Fruit fly (Drosophila melanogaster) whole organism, embryonic: ENCODE measurements around the gene CG6972.
A peak's percentile ranks its signal among the peaks of the same experiment; 100 is the strongest.

ENCODE experiments used
- Bdp1 ChIP-seq: fragments of 200-800 bp; sonication (Bioruptor generic); optimal IDR thresholded peaks from 3 replicates; lab custom pipeline; 2016; ENCODE audit warnings: missing biosample characterization, missing genetic modification characterization
- Blimp-1 ChIP-seq: fragments of 200-800 bp; sonication (Bioruptor generic); optimal IDR thresholded peaks from 3 replicates; lab custom pipeline; 2018; ENCODE audit warnings: missing biosample characterization, missing genetic modification characterization, mild to moderate bottlenecking, moderate library complexity, missing genetic modification reagents
- C15 ChIP-seq: fragments of 200-800 bp; sonication (Bioruptor generic); IDR thresholded peaks from 3 replicates; pipeline ENCODE4 v1.3.6; 2022; ENCODE audit warnings: missing biosample characterization, missing genetic modification characterization
- CG10979 ChIP-seq: fragments of 200-800 bp; sonication (Bioruptor generic); optimal IDR thresholded peaks from 2 replicates; lab custom pipeline; 2018; ENCODE audit warnings: missing biosample characterization, mild to moderate bottlenecking, missing genetic modification characterization, moderate library complexity
- CG15269 ChIP-seq: fragments of 200-800 bp; sonication (Bioruptor generic); optimal IDR thresholded peaks from 2 replicates; lab custom pipeline; 2018; ENCODE audit warnings: missing biosample characterization, mild to moderate bottlenecking, missing genetic modification characterization, moderate library complexity
- CG1647 ChIP-seq: fragments of 200-800 bp; sonication (Bioruptor generic); optimal IDR thresholded peaks from 3 replicates; lab custom pipeline; 2016; ENCODE audit warnings: missing biosample characterization, missing genetic modification characterization
- CG17186 ChIP-seq: fragments of 200-800 bp; sonication (Bioruptor generic); optimal IDR thresholded peaks from 3 replicates; lab custom pipeline; 2017; ENCODE audit warnings: missing biosample characterization, missing genetic modification reagents, missing genetic modification characterization
- CG1792 ChIP-seq: fragments of 200-800 bp; sonication (Bioruptor generic); optimal IDR thresholded peaks from 2 replicates; lab custom pipeline; 2016; ENCODE audit warnings: missing biosample characterization, missing genetic modification characterization
- CG18011 ChIP-seq: fragments of 200-800 bp; sonication (Bioruptor generic); optimal IDR thresholded peaks from 2 replicates; lab custom pipeline; 2017; ENCODE audit warnings: missing biosample characterization, missing genetic modification characterization, mild to moderate bottlenecking, moderate library complexity, missing genotype
- CG2199 ChIP-seq: fragments of 200-800 bp; sonication (Bioruptor generic); IDR thresholded peaks from 3 replicates; pipeline ENCODE4 v1.3.6; 2022; ENCODE audit warnings: missing biosample characterization, missing genetic modification characterization
- CG32532 ChIP-seq: fragments of 200-800 bp; sonication (Bioruptor generic); IDR thresholded peaks from 2 replicates; pipeline ENCODE4 v1.3.6; 2022; ENCODE audit warnings: missing biosample characterization, missing genetic modification characterization
- CG7556 ChIP-seq: fragments of 200-800 bp; sonication (Bioruptor generic); optimal IDR thresholded peaks from 2 replicates; lab custom pipeline; 2017; ENCODE audit warnings: missing biosample characterization, mild to moderate bottlenecking, missing genetic modification characterization
- CG7963 ChIP-seq: fragments of 200-800 bp; sonication (Bioruptor generic); IDR thresholded peaks from 3 replicates; pipeline ENCODE4 v1.3.6; 2022; ENCODE audit warnings: missing biosample characterization, missing genetic modification characterization; ENCODE audit not compliant: partially characterized antibody
- CG8388 ChIP-seq: fragments of 200-800 bp; sonication (Bioruptor generic); optimal IDR thresholded peaks from 2 replicates; lab custom pipeline; 2019; ENCODE audit warnings: missing biosample characterization, mild to moderate bottlenecking, missing genetic modification characterization, moderate library complexity
- CG9876 ChIP-seq: fragments of 200-800 bp; sonication (Bioruptor generic); optimal IDR thresholded peaks from 2 replicates; lab custom pipeline; 2016; ENCODE audit warnings: missing biosample characterization, missing genetic modification characterization
- Dek ChIP-seq: fragments of 200-800 bp; sonication (Bioruptor generic); optimal IDR thresholded peaks from 3 replicates; lab custom pipeline; 2019; ENCODE audit warnings: missing biosample characterization, mild to moderate bottlenecking, missing genetic modification characterization, moderate library complexity
- Doc2 ChIP-seq: fragments of 200-800 bp; sonication (Bioruptor generic); IDR thresholded peaks from 2 replicates; pipeline ENCODE4 v1.3.6; 2022; ENCODE audit warnings: missing biosample characterization, missing genetic modification characterization
- Hr51 ChIP-seq, 2 experiments: fragments of 200-800 bp; sonication (Bioruptor generic); optimal IDR thresholded peaks; 2 replicates in 1 of 2; 3 replicates in 1 of 2; lab custom pipeline; 2016 to 2018; ENCODE audit warnings: missing biosample characterization in 2 of 2, missing genetic modification characterization in 2 of 2, mild to moderate bottlenecking in 1 of 2, moderate library complexity in 1 of 2
- Jarid2 ChIP-seq: fragments of 200-800 bp; sonication (Bioruptor generic); optimal IDR thresholded peaks from 3 replicates; lab custom pipeline; 2017; ENCODE audit warnings: mild to moderate bottlenecking, missing biosample characterization, missing genetic modification reagents, missing genetic modification characterization
- Lpt ChIP-seq: fragments of >200 bp; optimal IDR thresholded peaks from 2 replicates; lab custom pipeline; 2018; ENCODE audit warnings: missing biosample characterization, missing genetic modification characterization
- MTF-1 ChIP-seq: fragments of 200-800 bp; sonication (Bioruptor generic); optimal IDR thresholded peaks from 2 replicates; lab custom pipeline; 2018; ENCODE audit warnings: missing biosample characterization, mild to moderate bottlenecking, missing genetic modification characterization, borderline replicate concordance
- Max ChIP-seq: fragments of 200-800 bp; sonication (Bioruptor generic); optimal IDR thresholded peaks from 2 replicates; lab custom pipeline; 2016; ENCODE audit warnings: missing biosample characterization, mild to moderate bottlenecking, missing genetic modification characterization
- NC2α ChIP-seq: fragments of 200-800 bp; sonication (Bioruptor generic); optimal IDR thresholded peaks from 2 replicates; lab custom pipeline; 2016; ENCODE audit warnings: missing biosample characterization, missing genetic modification characterization
- Neu2 ChIP-seq: fragments of 200-800 bp; sonication (Bioruptor generic); optimal IDR thresholded peaks from 3 replicates; lab custom pipeline; 2016; ENCODE audit warnings: missing biosample characterization, missing genetic modification characterization, borderline replicate concordance
- Sox100B ChIP-seq: fragments of 200-800 bp; sonication (Bioruptor generic); optimal IDR thresholded peaks from 3 replicates; lab custom pipeline; 2018; ENCODE audit warnings: missing biosample characterization, mild to moderate bottlenecking, missing genetic modification characterization
- Trl ChIP-seq, 3 experiments: fragments of >200 bp in 2 of 3; fragments of 200-800 bp in 1 of 3; sonication (Bioruptor generic) in 1 of 3; optimal IDR thresholded peaks; 2 replicates in 1 of 3; 3 replicates in 2 of 3; lab custom pipeline; 2016 to 2017; ENCODE audit warnings: missing biosample characterization in 1 of 3, missing genetic modification characterization in 1 of 3
- ato ChIP-seq: fragments of 200-800 bp; sonication (Bioruptor generic); IDR thresholded peaks from 2 replicates; pipeline ENCODE4 v1.3.6; 2022; ENCODE audit warnings: missing biosample characterization, missing genetic modification characterization; ENCODE audit not compliant: partially characterized antibody
- az2 ChIP-seq: fragments of 200-800 bp; sonication (Bioruptor generic); optimal IDR thresholded peaks from 3 replicates; lab custom pipeline; 2016; ENCODE audit warnings: missing biosample characterization, missing genetic modification characterization
- caup ChIP-seq: fragments of 200-800 bp; sonication (Bioruptor generic); optimal IDR thresholded peaks from 3 replicates; lab custom pipeline; 2017; ENCODE audit warnings: missing biosample characterization, mild to moderate bottlenecking, missing genetic modification characterization, moderate library complexity; ENCODE audit not compliant: severe bottlenecking
- cg ChIP-seq: fragments of 200-800 bp; sonication (Bioruptor generic); optimal IDR thresholded peaks from 3 replicates; lab custom pipeline; 2019; ENCODE audit warnings: missing biosample characterization, mild to moderate bottlenecking, missing genetic modification characterization, moderate library complexity
- dysf ChIP-seq: fragments of 200-800 bp; sonication (Bioruptor generic); IDR thresholded peaks from 3 replicates; pipeline ENCODE4 v1.3.6; 2022; ENCODE audit warnings: missing biosample characterization, missing genetic modification characterization
- esg ChIP-seq: fragments of 200-800 bp; sonication (Bioruptor generic); conservative IDR thresholded peaks from 2 replicates; pipeline ENCODE4 v1.3.6; 2022; ENCODE audit warnings: missing biosample characterization, missing genetic modification characterization
- eve ChIP-seq, 2 experiments: fragments of >200 bp; optimal IDR thresholded peaks; 2 replicates each; lab custom pipeline; 2017; ENCODE audit warnings: missing biosample characterization in 2 of 2, missing genetic modification characterization in 2 of 2
- ewg ChIP-seq: fragments of 200-800 bp; sonication (Bioruptor generic); optimal IDR thresholded peaks from 3 replicates; lab custom pipeline; 2017; ENCODE audit warnings: mild to moderate bottlenecking, missing biosample characterization, missing genetic modification reagents, missing genetic modification characterization
- eyg ChIP-seq: fragments of 200-800 bp; sonication (Bioruptor generic); optimal IDR thresholded peaks from 3 replicates; lab custom pipeline; 2016; ENCODE audit warnings: missing biosample characterization, missing genetic modification characterization
- fd96Cb ChIP-seq: fragments of 200-800 bp; sonication (Bioruptor generic); optimal IDR thresholded peaks from 2 replicates; lab custom pipeline; 2018; ENCODE audit warnings: missing biosample characterization, mild to moderate bottlenecking, missing genetic modification characterization, moderate library complexity
- gro ChIP-seq: fragments of 200-800 bp; sonication (Bioruptor generic); optimal IDR thresholded peaks from 2 replicates; lab custom pipeline; 2016; ENCODE audit warnings: missing biosample characterization, missing genetic modification characterization
- hkb ChIP-seq, 2 experiments: fragments of 200-800 bp in 1 of 2; fragments of >200 bp in 1 of 2; sonication (Bioruptor generic) in 1 of 2; IDR thresholded peaks in 1 of 2; optimal IDR thresholded peaks in 1 of 2; 2 replicates each; pipeline versions ENCODE4 v1.3.6 to Lab custom; 2017 to 2022; ENCODE audit warnings: missing biosample characterization in 1 of 2, missing genetic modification characterization in 1 of 2
- insv ChIP-seq, 2 experiments: fragments of 200-800 bp; sonication (Bioruptor generic); optimal IDR thresholded peaks; 3 replicates each; lab custom pipeline; 2016 to 2018; ENCODE audit warnings: missing biosample characterization in 2 of 2, missing genetic modification characterization in 2 of 2
- lola ChIP-seq, 3 experiments: fragments of >200 bp in 2 of 3; fragments of 200-800 bp in 1 of 3; sonication (Bioruptor generic) in 1 of 3; optimal IDR thresholded peaks; 2 replicates each; lab custom pipeline; 2017 to 2019; ENCODE audit warnings: missing biosample characterization in 3 of 3, missing genetic modification characterization in 3 of 3, mild to moderate bottlenecking in 1 of 3, moderate library complexity in 1 of 3
- nmo ChIP-seq: fragments of 200-800 bp; sonication (Bioruptor generic); optimal IDR thresholded peaks from 2 replicates; lab custom pipeline; 2018; ENCODE audit warnings: missing biosample characterization, mild to moderate bottlenecking, missing genetic modification characterization, moderate library complexity
- pho ChIP-seq: fragments of 200-800 bp; sonication (Bioruptor generic); optimal IDR thresholded peaks from 2 replicates; lab custom pipeline; 2016; ENCODE audit warnings: missing biosample characterization, missing genetic modification characterization
- prd ChIP-seq, 3 experiments: fragments of >200 bp in 2 of 3; fragments of 200-800 bp in 1 of 3; sonication (Bioruptor generic) in 1 of 3; optimal IDR thresholded peaks in 2 of 3; IDR thresholded peaks in 1 of 3; 2 replicates in 2 of 3; 3 replicates in 1 of 3; pipeline versions ENCODE4 v1.3.6 to Lab custom; 2017 to 2022; ENCODE audit warnings: missing biosample characterization in 1 of 3, missing genetic modification characterization in 1 of 3
- pros ChIP-seq: fragments of 200-800 bp; sonication (Bioruptor generic); optimal IDR thresholded peaks from 3 replicates; lab custom pipeline; 2019; ENCODE audit warnings: missing biosample characterization, mild to moderate bottlenecking, missing genetic modification characterization, moderate library complexity
- schlank ChIP-seq: fragments of 200-800 bp; sonication (Bioruptor generic); optimal IDR thresholded peaks from 2 replicates; lab custom pipeline; 2018; ENCODE audit warnings: missing biosample characterization, mild to moderate bottlenecking, missing genetic modification characterization
- sim ChIP-seq: fragments of 200-800 bp; sonication (Bioruptor generic); IDR thresholded peaks from 2 replicates; pipeline ENCODE4 v1.3.6; 2022; ENCODE audit warnings: missing biosample characterization, missing genetic modification characterization
- toy ChIP-seq: fragments of 200-800 bp; sonication (Bioruptor generic); IDR thresholded peaks from 2 replicates; pipeline ENCODE4 v1.3.6; 2022; ENCODE audit warnings: missing biosample characterization, missing genetic modification characterization
- unc-4 ChIP-seq: fragments of 200-800 bp; sonication (Bioruptor generic); IDR thresholded peaks from 2 replicates; pipeline ENCODE4 v1.3.6; 2022; ENCODE audit warnings: missing biosample characterization, missing genetic modification characterization; ENCODE audit not compliant: partially characterized antibody

Gene CG6972

DNA sequence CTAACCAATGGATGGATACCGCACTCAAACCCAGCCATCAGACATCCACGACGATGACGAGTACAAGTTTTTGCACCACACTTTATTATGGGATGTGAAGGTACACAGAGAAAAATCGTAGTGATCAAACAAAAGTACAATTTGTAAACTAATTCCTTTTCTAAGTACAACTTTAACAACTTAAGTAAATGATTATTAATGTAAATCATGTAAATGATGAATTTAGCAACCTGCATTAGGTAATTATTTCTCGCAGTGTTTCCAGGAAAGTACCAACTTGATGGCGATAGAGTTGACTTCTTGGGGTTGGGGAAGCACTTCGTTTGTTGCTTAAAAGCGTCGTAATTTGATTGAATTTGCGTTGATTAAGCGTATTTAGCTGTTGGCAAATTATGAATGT is 38.7 kb upstream of the CG6972 start (continued):
- no peak for TF ChIP-seq gro
- TF ChIP-seq pho (GFP tag; lab: Kevin White, UChicago) = peak; percentile 57
- peak; percentile 15 for TF ChIP-seq schlank (tag; lab: Kevin White, UChicago)
- TF ChIP-seq Sox100B (GFP tag; lab: Kevin White, UChicago) = peak; percentile 39
- peak; percentile 23 for TF ChIP-seq Max
- TF ChIP-seq nmo (GFP tag; lab: Kevin White, UChicago) = peak; percentile 75
- TF ChIP-seq CG1792 (GFP tag; lab: Kevin White, UChicago) = no peak
- TF ChIP-seq dysf (GFP tag; lab: Robert Waterston, UW) = peak; percentile 60; the same call in 2 of the 3 replicates
- no peak for TF ChIP-seq Lpt
- peak; percentile 60; the same call in 1 of the 2 replicates for TF ChIP-seq CG32532 (GFP tag; lab: Robert Waterston, UW)
- TF ChIP-seq C15 = no peak
- peak; percentile 71 for TF ChIP-seq az2 (GFP tag; lab: Kevin White, UChicago)
- TF ChIP-seq CG18011 = peak; percentile 18
- peak; percentile 30 for TF ChIP-seq ewg (GFP tag; lab: Kevin White, UChicago)
- peak; percentile 56 to 73 for TF ChIP-seq Hr51 (GFP tag; optimal IDR thresholded peaks at IDR 0.05; lab: Kevin White, UChicago)
- TF ChIP-seq NC2α (GFP tag; lab: Kevin White, UChicago) = no peak
- TF ChIP-seq hkb (optimal IDR thresholded peaks at IDR 0.05; lab: Kevin White, UChicago) = no peak
- TF ChIP-seq hkb (GFP tag; IDR thresholded peaks at IDR 0.05; lab: Robert Waterston, UW) = peak; percentile 87
- no peak for TF ChIP-seq toy (GFP tag; lab: Robert Waterston, UW)
- peak; percentile 75 for TF ChIP-seq esg (GFP tag; lab: Robert Waterston, UW)
- TF ChIP-seq CG7963 (GFP tag; lab: Robert Waterston, UW) = no peak
- no peak for TF ChIP-seq MTF-1
- TF ChIP-seq Doc2 (GFP tag; lab: Robert Waterston, UW) = no peak
- no peak for TF ChIP-seq Trl (optimal IDR thresholded peaks at IDR 0.05; lab: Kevin White, UChicago)
- TF ChIP-seq Trl (GFP tag; optimal IDR thresholded peaks at IDR 0.05; lab: Kevin White, UChicago) = peak; percentile 10
- peak; percentile 59 for TF ChIP-seq CG10979 (tag; lab: Kevin White, UChicago)
- TF ChIP-seq ato (GFP tag; lab: Robert Waterston, UW) = no peak
- TF ChIP-seq unc-4 (GFP tag; lab: Robert Waterston, UW) = no peak
- peak; percentile 63 for TF ChIP-seq CG8388 (GFP tag; lab: Kevin White, UChicago)
- no peak for TF ChIP-seq CG17186 (GFP tag; lab: Kevin White, UChicago)
- TF ChIP-seq caup (GFP tag; lab: Kevin White, UChicago) = peak; percentile 30
- no peak for TF ChIP-seq cg (GFP tag; lab: Kevin White, UChicago)
- peak; percentile 43 for TF ChIP-seq fd96Cb (tag; lab: Kevin White, UChicago)
- no peak for TF ChIP-seq eyg (GFP tag; lab: Kevin White, UChicago)
- no peak for TF ChIP-seq Neu2 (GFP tag; lab: Kevin White, UChicago)
- TF ChIP-seq Dek (tag; lab: Kevin White, UChicago) = peak; percentile 50
- peak; percentile 61 for TF ChIP-seq Blimp-1 (GFP tag; lab: Kevin White, UChicago)
- peak; percentile 75 for TF ChIP-seq CG15269 (tag; lab: Kevin White, UChicago)
- no peak for TF ChIP-seq insv (GFP tag; optimal IDR thresholded peaks at IDR 0.05; lab: Kevin White, UChicago)
- no peak for TF ChIP-seq CG2199 (GFP tag; lab: Robert Waterston, UW)
- no peak for TF ChIP-seq CG9876
- no peak for TF ChIP-seq pros (GFP tag; lab: Kevin White, UChicago)
- no peak for TF ChIP-seq CG1647 (GFP tag; lab: Kevin White, UChicago)
- TF ChIP-seq Bdp1 (GFP tag; lab: Kevin White, UChicago) = peak; percentile 22
- TF ChIP-seq Jarid2 (GFP tag; lab: Kevin White, UChicago) = no peak
- TF ChIP-seq sim = peak; percentile 29; the same call in 1 of the 2 replicates
- TF ChIP-seq lola (GFP tag; optimal IDR thresholded peaks at IDR 0.05; lab: Kevin White, UChicago) = no peak
- peak in 1 of 2 experiments; percentile 77 for TF ChIP-seq eve (GFP tag; optimal IDR thresholded peaks at IDR 0.05; lab: Kevin White, UChicago)
- no peak for TF ChIP-seq prd (optimal IDR thresholded peaks at IDR 0.05; lab: Kevin White, UChicago)
- TF ChIP-seq prd (GFP tag; IDR thresholded peaks at IDR 0.05; lab: Robert Waterston, UW) = peak; percentile 73
- TF ChIP-seq CG7556 (GFP tag; lab: Kevin White, UChicago) = peak; percentile 67
